Fruit fly (Drosophila melanogaster) whole organism, adult: ENCODE measurements around the gene CG9981.

Experiments used
- CG11617 ChIP-seq: fragments of 200-800 bp; sonication (Bioruptor generic); optimal IDR thresholded peaks from 2 replicates; lab custom pipeline; 2017; ENCODE audit warnings: mild to moderate bottlenecking, missing biosample characterization, missing genetic modification reagents, missing genetic modification characterization
- CG12768 ChIP-seq: fragments of 200-800 bp; sonication (Bioruptor generic); optimal IDR thresholded peaks from 2 replicates; lab custom pipeline; 2017; ENCODE audit warnings: missing biosample characterization, missing genetic modification characterization, mild to moderate bottlenecking, moderate library complexity, missing genetic modification reagents
- CG14711 ChIP-seq: fragments of 200-800 bp; sonication (Bioruptor generic); optimal IDR thresholded peaks from 2 replicates; lab custom pipeline; 2018; ENCODE audit warnings: missing biosample characterization, mild to moderate bottlenecking, missing genetic modification characterization, moderate library complexity
- CG1620 ChIP-seq: fragments of 200-800 bp; sonication (Bioruptor generic); optimal IDR thresholded peaks from 2 replicates; lab custom pipeline; 2016; ENCODE audit warnings: missing biosample characterization, missing genetic modification characterization
- CG33017 ChIP-seq: fragments of 200-800 bp; sonication (Bioruptor generic); optimal IDR thresholded peaks from 2 replicates; lab custom pipeline; 2018; ENCODE audit warnings: missing biosample characterization, mild to moderate bottlenecking, missing genetic modification characterization, moderate library complexity
- CG5204 ChIP-seq: fragments of 200-800 bp; sonication (Bioruptor generic); optimal IDR thresholded peaks from 2 replicates; lab custom pipeline; 2016; ENCODE audit warnings: missing biosample characterization, missing genetic modification characterization
- CG7045 ChIP-seq: fragments of 200-800 bp; sonication (Bioruptor generic); optimal IDR thresholded peaks from 2 replicates; lab custom pipeline; 2017; ENCODE audit warnings: missing biosample characterization, mild to moderate bottlenecking, missing genetic modification characterization
- CG7101 ChIP-seq: fragments of 200-800 bp; sonication (Bioruptor generic); optimal IDR thresholded peaks from 2 replicates; lab custom pipeline; 2018; ENCODE audit warnings: missing biosample characterization, mild to moderate bottlenecking, missing genetic modification characterization, moderate library complexity
- Clk ChIP-seq: fragments of 200-800 bp; sonication (Bioruptor generic); optimal IDR thresholded peaks from 2 replicates; lab custom pipeline; 2017; ENCODE audit warnings: missing biosample characterization, missing genetic modification characterization
- Crg-1 ChIP-seq: fragments of 200-800 bp; sonication (Bioruptor generic); optimal IDR thresholded peaks from 2 replicates; lab custom pipeline; 2016; ENCODE audit warnings: missing biosample characterization, missing genetic modification characterization
- Hr96 ChIP-seq: fragments of 200-800 bp; sonication (Bioruptor generic); optimal IDR thresholded peaks from 2 replicates; lab custom pipeline; 2016; ENCODE audit warnings: missing biosample characterization, missing genetic modification characterization
- Mnt ChIP-seq: fragments of 200-800 bp; sonication (Bioruptor generic); optimal IDR thresholded peaks from 2 replicates; lab custom pipeline; 2016; ENCODE audit warnings: missing biosample characterization, mild to moderate bottlenecking, missing genetic modification characterization
- bab1 ChIP-seq: fragments of 200-800 bp; sonication (Bioruptor generic); optimal IDR thresholded peaks from 3 replicates; lab custom pipeline; 2019; ENCODE audit warnings: missing biosample characterization, mild to moderate bottlenecking, missing genetic modification characterization, moderate library complexity
- cic ChIP-seq: fragments of 200-800 bp; sonication (Bioruptor generic); optimal IDR thresholded peaks from 2 replicates; lab custom pipeline; 2017; ENCODE audit warnings: missing biosample characterization, mild to moderate bottlenecking, missing genetic modification characterization, moderate library complexity
- cnc ChIP-seq, 2 experiments: fragments of >200 bp; optimal IDR thresholded peaks; 2 replicates each; lab custom pipeline; 2017
- kay ChIP-seq: fragments of 200-800 bp; sonication (Bioruptor generic); peaks from one replicate; lab custom pipeline; 2016; ENCODE audit warnings: missing biosample characterization, missing genetic modification characterization, borderline replicate concordance
- ovo ChIP-seq: fragments of 200-800 bp; sonication (Bioruptor generic); optimal IDR thresholded peaks from 2 replicates; lab custom pipeline; 2016; ENCODE audit warnings: missing biosample characterization, missing genetic modification characterization
- pad ChIP-seq: fragments of 200-800 bp; sonication (Bioruptor generic); optimal IDR thresholded peaks from 3 replicates; lab custom pipeline; 2017; ENCODE audit warnings: missing biosample characterization, missing genetic modification characterization, mild to moderate bottlenecking, moderate library complexity, missing genetic modification reagents
- tj ChIP-seq: fragments of 200-800 bp; sonication (Bioruptor generic); optimal IDR thresholded peaks from 3 replicates; lab custom pipeline; 2017; ENCODE audit warnings: missing biosample characterization, mild to moderate bottlenecking, missing genetic modification characterization, moderate library complexity
- toe ChIP-seq: fragments of 200-800 bp; sonication (Bioruptor generic); optimal IDR thresholded peaks from 2 replicates; lab custom pipeline; 2016; ENCODE audit warnings: missing biosample characterization, missing genetic modification characterization

CG9981 gene

DNA sequence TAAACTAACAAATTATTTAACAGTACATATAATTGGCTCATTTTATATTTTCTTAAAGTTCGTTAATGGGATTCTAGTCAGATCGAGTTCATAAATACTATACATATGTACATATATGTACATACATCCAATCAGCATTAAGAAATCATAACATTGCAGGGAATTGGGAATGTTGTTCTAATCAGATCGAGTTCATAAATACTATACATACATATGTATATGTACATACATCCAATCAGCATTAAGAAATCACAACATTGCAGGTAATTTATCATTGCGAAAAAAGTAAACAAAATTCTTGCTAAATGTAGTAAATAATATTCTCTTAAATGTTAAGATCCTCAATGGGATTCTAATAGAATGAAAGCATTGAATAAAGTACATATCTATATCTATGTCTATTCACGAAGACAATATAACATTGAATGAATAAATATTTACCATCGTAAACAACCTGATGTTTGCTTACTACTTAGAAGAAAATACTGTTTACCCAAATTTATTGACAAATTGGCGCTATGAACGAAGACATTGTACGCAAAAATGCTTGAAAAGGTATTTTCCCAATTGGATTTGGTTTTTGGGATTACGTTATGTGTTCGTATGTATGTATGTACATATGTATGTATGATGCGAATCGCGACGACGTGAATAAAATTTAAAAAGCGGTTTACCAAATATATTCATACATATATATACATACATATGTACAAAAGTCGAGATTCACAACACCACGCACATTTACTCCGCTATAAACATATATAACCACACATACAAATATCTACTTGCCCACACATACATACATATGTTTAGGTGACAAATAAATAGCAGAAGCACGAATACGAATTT, 21.0 kb downstream of the CG9981 start:
- TF ChIP-seq Crg-1 (GFP tag; lab: Kevin White, UChicago), result peak; percentile 77
- peak; percentile 63 for TF ChIP-seq ovo
- peak; percentile 73 for TF ChIP-seq CG14711
- peak; percentile 38 for TF ChIP-seq CG7045
- no peak for TF ChIP-seq toe (GFP tag; lab: Kevin White, UChicago)
- TF ChIP-seq CG11617 (GFP tag; lab: Kevin White, UChicago), result peak; percentile 11
- no peak for TF ChIP-seq Clk (GFP tag; lab: Kevin White, UChicago)
- TF ChIP-seq cic (GFP tag; lab: Kevin White, UChicago), result peak; percentile 10
- TF ChIP-seq CG7101, result peak; percentile 89
- TF ChIP-seq CG1620, result peak; percentile 46
- peak; percentile 94 for TF ChIP-seq kay (GFP tag; lab: Kevin White, UChicago)
- peak; percentile 41 for TF ChIP-seq pad
- no peak for TF ChIP-seq cnc (optimal IDR thresholded peaks at IDR 0.05; lab: Kevin White, UChicago)
- TF ChIP-seq CG5204 (GFP tag; lab: Kevin White, UChicago), result no peak
- TF ChIP-seq CG33017 (tag; lab: Kevin White, UChicago), result peak; percentile 50
- TF ChIP-seq tj (GFP tag; lab: Kevin White, UChicago), result peak; percentile 38

DNA sequence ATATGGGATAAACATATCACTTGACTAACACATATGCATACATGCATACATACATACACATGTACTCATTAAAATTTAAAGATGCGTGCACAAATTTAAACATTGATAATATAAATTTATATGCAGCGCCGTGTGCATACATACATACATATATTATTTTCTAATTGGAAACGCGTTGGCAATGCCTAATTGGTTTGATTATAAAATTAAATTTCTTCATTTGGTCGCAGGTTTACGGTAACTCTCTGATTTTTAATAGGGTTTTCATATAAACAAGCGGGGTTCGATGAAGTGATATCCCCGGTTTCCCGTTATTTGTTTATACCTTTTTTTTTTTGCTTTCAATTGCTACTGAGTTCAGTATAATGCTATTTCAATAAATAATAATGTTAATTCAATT, 30.9 kb downstream of the CG9981 start:
- TF ChIP-seq Crg-1 (GFP tag; lab: Kevin White, UChicago) (no peak), Mnt (GFP tag; lab: Kevin White, UChicago) (no peak), CG5204 (GFP tag; lab: Kevin White, UChicago) (no peak), CG7045 (no peak), CG33017 (tag; lab: Kevin White, UChicago) (no peak), CG1620 (no peak), Clk (GFP tag; lab: Kevin White, UChicago) (no peak), CG14711 (no peak), toe (GFP tag; lab: Kevin White, UChicago) (no peak), cic (GFP tag; lab: Kevin White, UChicago) (no peak), CG12768 (no peak), tj (GFP tag; lab: Kevin White, UChicago) (no peak), CG11617 (GFP tag; lab: Kevin White, UChicago) (no peak), kay (GFP tag; lab: Kevin White, UChicago) (peak; percentile 58), Hr96 (no peak), pad (peak; percentile 20), CG7101 (no peak)

DNA sequence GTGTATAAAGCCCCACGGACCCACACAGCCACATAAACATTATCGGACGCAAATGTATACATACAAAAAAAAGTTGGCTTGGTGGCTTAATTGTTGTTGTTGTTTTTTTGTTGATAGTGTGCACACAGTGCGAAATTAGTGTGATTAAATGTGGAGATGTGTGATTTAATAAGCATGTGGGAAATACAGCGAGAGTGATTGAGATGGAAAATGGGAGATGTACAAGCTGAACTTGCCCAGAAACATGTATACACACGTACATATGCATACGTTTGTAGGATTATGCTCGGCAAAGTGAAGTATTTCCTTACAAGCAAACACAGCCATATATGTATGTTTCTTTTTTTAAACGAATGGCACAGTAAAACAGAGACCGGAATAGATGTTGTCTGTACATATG, 31.4 kb downstream of the CG9981 start:
- TF ChIP-seq cnc (optimal IDR thresholded peaks at IDR 0.05; lab: Kevin White, UChicago) (no peak), CG5204 (GFP tag; lab: Kevin White, UChicago) (no peak), CG1620 (no peak), Hr96 (no peak), pad (no peak), Clk (GFP tag; lab: Kevin White, UChicago) (no peak), CG11617 (GFP tag; lab: Kevin White, UChicago) (no peak), toe (GFP tag; lab: Kevin White, UChicago) (no peak), CG14711 (peak; percentile 34), Crg-1 (GFP tag; lab: Kevin White, UChicago) (no peak), ovo (no peak), Mnt (GFP tag; lab: Kevin White, UChicago) (no peak), CG7101 (peak; percentile 6), CG7045 (no peak), bab1 (GFP tag; lab: Kevin White, UChicago) (peak; percentile 13), CG12768 (no peak), kay (GFP tag; lab: Kevin White, UChicago) (no peak), CG33017 (tag; lab: Kevin White, UChicago) (no peak), tj (GFP tag; lab: Kevin White, UChicago) (peak; percentile 6), cic (GFP tag; lab: Kevin White, UChicago) (no peak)

DNA sequence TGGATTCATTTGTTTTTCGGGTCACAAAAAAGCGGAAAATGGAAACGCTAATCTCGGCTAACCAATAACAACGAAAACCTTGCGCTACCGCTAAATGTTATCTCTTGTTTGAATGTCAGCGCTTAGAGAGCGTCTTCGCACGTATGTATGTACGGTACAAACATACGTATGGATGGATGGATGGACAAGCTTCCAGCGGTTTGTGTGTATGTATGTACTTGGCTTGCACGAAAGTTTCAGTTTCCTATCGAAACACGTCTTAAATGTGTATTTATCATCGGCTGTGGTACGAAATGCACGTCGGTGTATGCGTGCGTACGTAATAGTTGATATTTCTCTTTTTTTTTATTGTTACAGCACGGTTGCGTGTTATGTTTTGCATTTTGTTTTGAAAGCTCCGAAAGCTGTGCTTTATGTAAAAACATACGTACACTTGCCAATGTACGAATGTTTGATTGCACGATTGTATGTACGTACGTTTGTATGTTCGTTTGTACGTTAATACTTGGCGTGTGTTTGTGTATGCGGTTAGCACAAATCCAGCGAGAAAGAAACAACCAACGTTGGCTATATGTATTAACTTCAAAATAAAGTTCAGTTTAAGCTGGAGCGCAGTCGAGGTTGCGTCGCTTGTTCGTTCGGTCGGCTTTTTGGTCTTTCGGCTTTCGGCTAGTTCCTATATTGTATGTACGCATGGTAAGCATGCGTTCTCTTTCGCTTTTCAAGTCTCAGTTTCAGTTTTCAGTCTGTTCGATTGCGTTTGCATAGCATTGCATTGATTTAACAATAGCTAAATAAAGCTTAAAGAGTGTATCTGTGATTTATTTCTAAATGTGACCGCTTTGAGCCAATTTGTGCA, 32.2 kb downstream of the CG9981 start, which contains the start of gene Fur2:
Gene Fur2, plus strand, starts transcription at position 595 of the 859 bp plus-strand sequence.
- no peak for TF ChIP-seq CG14711
- TF ChIP-seq kay (GFP tag; lab: Kevin White, UChicago), result peak; percentile 41
- no peak for TF ChIP-seq pad
- TF ChIP-seq Clk (GFP tag; lab: Kevin White, UChicago), result no peak
- peak; percentile 36 for TF ChIP-seq tj (GFP tag; lab: Kevin White, UChicago)
- TF ChIP-seq bab1 (GFP tag; lab: Kevin White, UChicago), result no peak

DNA sequence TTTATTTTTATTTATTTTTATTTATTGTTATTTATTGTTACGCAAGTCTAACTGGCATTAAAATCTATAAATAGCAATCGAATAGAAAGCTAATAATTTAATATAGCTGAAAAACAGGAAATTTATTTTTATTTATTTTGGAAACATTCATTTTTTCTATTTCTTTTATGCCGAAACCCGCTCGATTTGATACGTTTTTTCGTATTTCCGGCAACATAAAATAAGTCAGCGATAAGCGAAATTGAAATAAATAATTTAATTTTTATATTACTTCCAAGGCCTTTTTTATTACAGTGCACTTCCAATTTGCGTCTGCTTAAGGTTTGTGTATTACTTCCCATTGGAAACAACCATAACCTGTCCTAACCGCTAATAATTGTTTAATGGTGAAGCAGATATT, 33.0 kb downstream of the CG9981 start:
- no peak for TF ChIP-seq CG7101
- TF ChIP-seq CG14711, result no peak
- peak; percentile 30 for TF ChIP-seq kay (GFP tag; lab: Kevin White, UChicago)

DNA sequence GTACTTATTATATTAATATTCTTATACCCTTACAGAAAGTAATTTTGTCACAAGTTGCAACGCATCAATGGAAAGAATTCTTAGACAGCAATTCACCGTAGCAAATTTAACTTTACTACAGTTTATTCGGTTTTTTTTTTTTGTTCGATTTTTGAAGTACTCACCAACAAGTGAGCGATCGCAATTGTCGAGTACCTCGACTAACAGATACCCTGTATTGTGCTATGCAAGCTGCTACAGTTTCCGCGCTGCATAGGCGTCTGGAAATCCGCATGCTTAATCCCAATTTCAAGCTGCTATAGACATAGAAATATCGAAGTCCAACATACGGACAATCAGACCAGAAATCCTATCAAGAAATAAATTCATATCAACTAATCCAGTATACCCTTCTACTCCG, 36.3 kb downstream of the CG9981 start:
- TF ChIP-seq cnc (optimal IDR thresholded peaks at IDR 0.05; lab: Kevin White, UChicago) (no peak), kay (GFP tag; lab: Kevin White, UChicago) (no peak), CG11617 (GFP tag; lab: Kevin White, UChicago) (no peak), Clk (GFP tag; lab: Kevin White, UChicago) (no peak), tj (GFP tag; lab: Kevin White, UChicago) (no peak), CG14711 (no peak), CG1620 (no peak), toe (GFP tag; lab: Kevin White, UChicago) (no peak), bab1 (GFP tag; lab: Kevin White, UChicago) (no peak)
